Worm (Caenorhabditis elegans): Measurements from ENCODE around the gene K08E7.5.

The K08E7.5 gene

ce11 chrIV:12573068-12573467 is at the start of gene K08E7.5:
Gene K08E7.5, plus strand, starts transcription at chrIV:12573368.
- TF ChIP-seq lin-32 (GFP tag; optimal IDR thresholded peaks at IDR 0.05) = no peak
- TF ChIP-seq hlh-1 (tag; optimal IDR thresholded peaks at IDR 0.05) = no peak
- TF ChIP-seq blmp-1 (tag; optimal IDR thresholded peaks at IDR 0.05) = no peak
- TF ChIP-seq pha-4 (tag; optimal IDR thresholded peaks at IDR 0.05) = no peak
- TF ChIP-seq mls-2 (tag; optimal IDR thresholded peaks at IDR 0.05) = no peak
- no peak for TF ChIP-seq sptf-1 (tag; optimal IDR thresholded peaks at IDR 0.05)

- TF ChIP-seq nhr-12 (tag; optimal IDR thresholded peaks at IDR 0.05) = no peak
- TF ChIP-seq tbx-8 (GFP tag; optimal IDR thresholded peaks at IDR 0.05) = no peak
- no peak for TF ChIP-seq lsy-2 (tag; optimal IDR thresholded peaks at IDR 0.05)
- no peak for TF ChIP-seq lin-32 (GFP tag; optimal IDR thresholded peaks at IDR 0.05)
- TF ChIP-seq hlh-1 (tag; optimal IDR thresholded peaks at IDR 0.05) = no peak
- no peak for TF ChIP-seq elt-1 (tag; optimal IDR thresholded peaks at IDR 0.05; ENCODE audit: borderline replicate concordance, insufficient read depth)
- TF ChIP-seq sptf-1 (tag; optimal IDR thresholded peaks at IDR 0.05) = no peak
These were observed 47.8 kb upstream of the K08E7.5 start, which contains the start of gene eak-4 for ce11 chrIV:12525409-12525808. Gene eak-4, minus strand, starts transcription at chrIV:12525509.

- TF ChIP-seq blmp-1 (tag; optimal IDR thresholded peaks at IDR 0.05) (no peak), pha-4 (tag; optimal IDR thresholded peaks at IDR 0.05) (no peak), hlh-1 (tag; optimal IDR thresholded peaks at IDR 0.05) (no peak), bed-3 (GFP tag; optimal IDR thresholded peaks at IDR 0.05) (no peak), lin-32 (GFP tag; optimal IDR thresholded peaks at IDR 0.05) (no peak), ces-1 (GFP tag; optimal IDR thresholded peaks at IDR 0.05) (no peak), lin-13 (tag; optimal IDR thresholded peaks at IDR 0.05) (no peak), nhr-76 (tag; optimal IDR thresholded peaks at IDR 0.05) (no peak), nhr-28 (tag; optimal IDR thresholded peaks at IDR 0.05) (no peak), unc-120 (tag; optimal IDR thresholded peaks at IDR 0.05; ENCODE audit: poor library complexity, severe bottlenecking) (no peak), nhr-2 (tag; optimal IDR thresholded peaks at IDR 0.05) (no peak), sptf-1 (tag; optimal IDR thresholded peaks at IDR 0.05) (no peak)
These were observed 46.0 kb upstream of the K08E7.5 start, which contains the start of gene F53B2.8 for ce11 chrIV:12527217-12527616. Gene F53B2.8, minus strand, starts transcription at chrIV:12527396.

- TF ChIP-seq elt-3 (tag; optimal IDR thresholded peaks at IDR 0.05) (no peak), sem-2 (GFP tag; optimal IDR thresholded peaks at IDR 0.05) (no peak)
These were observed 42.1 kb upstream of the K08E7.5 start, which contains the start of gene F53B2.5 for ce11 chrIV:12531047-12531446. Gene F53B2.5, minus strand, starts transcription at chrIV:12531147.

ce11 chrIV:12531464-12531863 is 41.7 kb upstream of the K08E7.5 start:
- TF ChIP-seq lin-13 (tag; optimal IDR thresholded peaks at IDR 0.05) (no peak), sptf-1 (tag; optimal IDR thresholded peaks at IDR 0.05) (no peak), unc-120 (tag; optimal IDR thresholded peaks at IDR 0.05; ENCODE audit: poor library complexity, severe bottlenecking) (no peak), lin-32 (GFP tag; optimal IDR thresholded peaks at IDR 0.05) (no peak), nhr-28 (tag; optimal IDR thresholded peaks at IDR 0.05) (no peak), unc-39 (tag; optimal IDR thresholded peaks at IDR 0.05) (no peak), ceh-39 (tag; optimal IDR thresholded peaks at IDR 0.05) (no peak), bed-3 (GFP tag; optimal IDR thresholded peaks at IDR 0.05) (no peak), M03D4.4 (tag; optimal IDR thresholded peaks at IDR 0.05) (no peak), snpc-4 (tag; optimal IDR thresholded peaks at IDR 0.05) (no peak), mab-5 (tag; optimal IDR thresholded peaks at IDR 0.05) (no peak), flh-1 (GFP tag; optimal IDR thresholded peaks at IDR 0.05) (no peak), drap-1 (GFP tag; optimal IDR thresholded peaks at IDR 0.05) (no peak), tbx-8 (GFP tag; optimal IDR thresholded peaks at IDR 0.05) (no peak), nhr-76 (tag; optimal IDR thresholded peaks at IDR 0.05) (no peak), nhr-12 (tag; optimal IDR thresholded peaks at IDR 0.05) (no peak), cnd-1 (tag; optimal IDR thresholded peaks at IDR 0.05) (no peak)

ce11 chrIV:12536358-12536757 is 36.8 kb upstream of the K08E7.5 start:
- TF ChIP-seq cnd-1 (tag; optimal IDR thresholded peaks at IDR 0.05) (peak; percentile 22), unc-39 (tag; optimal IDR thresholded peaks at IDR 0.05) (no peak), hlh-1 (tag; optimal IDR thresholded peaks at IDR 0.05) (no peak), sptf-1 (tag; optimal IDR thresholded peaks at IDR 0.05) (peak; percentile 56), mls-2 (tag; optimal IDR thresholded peaks at IDR 0.05) (no peak), bed-3 (GFP tag; optimal IDR thresholded peaks at IDR 0.05) (no peak), ceh-43 (GFP tag; optimal IDR thresholded peaks at IDR 0.05) (peak; percentile 64), unc-120 (tag; optimal IDR thresholded peaks at IDR 0.05; ENCODE audit: poor library complexity, severe bottlenecking) (no peak), nhr-28 (tag; optimal IDR thresholded peaks at IDR 0.05) (no peak)
